Fruit fly (Drosophila melanogaster) whole organism, embryonic: ENCODE measurements around the gene CG43678.

Experiments used
- Antp ChIP-seq: fragments of 200-800 bp; sonication (Bioruptor generic); optimal IDR thresholded peaks from 3 replicates; lab custom pipeline; 2016; ENCODE audit warnings: missing biosample characterization, missing genetic modification characterization
- Atf3 ChIP-seq: fragments of 200-800 bp; sonication (Bioruptor generic); optimal IDR thresholded peaks from 3 replicates; lab custom pipeline; 2016; ENCODE audit warnings: missing biosample characterization, missing genetic modification characterization
- B-H2 ChIP-seq: fragments of 200-800 bp; sonication (Bioruptor generic); optimal IDR thresholded peaks from 2 replicates; lab custom pipeline; 2018; ENCODE audit warnings: missing biosample characterization, mild to moderate bottlenecking, missing genetic modification characterization
- C15 ChIP-seq: fragments of 200-800 bp; sonication (Bioruptor generic); IDR thresholded peaks from 3 replicates; pipeline ENCODE4 v1.3.6; 2022; ENCODE audit warnings: missing biosample characterization, missing genetic modification characterization
- CG12391 ChIP-seq: fragments of 200-800 bp; sonication (Bioruptor generic); optimal IDR thresholded peaks from 3 replicates; lab custom pipeline; 2018; ENCODE audit warnings: missing biosample characterization, mild to moderate bottlenecking, missing genetic modification characterization, moderate library complexity
- CG13424 ChIP-seq: fragments of 200-800 bp; sonication (Bioruptor generic); optimal IDR thresholded peaks from 2 replicates; lab custom pipeline; 2019; ENCODE audit warnings: missing biosample characterization, mild to moderate bottlenecking, missing genetic modification characterization, moderate library complexity
- CG15269 ChIP-seq: fragments of 200-800 bp; sonication (Bioruptor generic); optimal IDR thresholded peaks from 2 replicates; lab custom pipeline; 2018; ENCODE audit warnings: missing biosample characterization, mild to moderate bottlenecking, missing genetic modification characterization, moderate library complexity
- CG17186 ChIP-seq: fragments of 200-800 bp; sonication (Bioruptor generic); optimal IDR thresholded peaks from 3 replicates; lab custom pipeline; 2017; ENCODE audit warnings: missing biosample characterization, missing genetic modification reagents, missing genetic modification characterization
- CG17385 ChIP-seq: fragments of 200-800 bp; sonication (Bioruptor generic); optimal IDR thresholded peaks from 3 replicates; lab custom pipeline; 2018; ENCODE audit warnings: missing biosample characterization, mild to moderate bottlenecking, missing genetic modification characterization
- CG18262 ChIP-seq: fragments of 200-800 bp; optimal IDR thresholded peaks from 3 replicates; lab custom pipeline; 2019; ENCODE audit warnings: missing biosample characterization, mild to moderate bottlenecking, missing genetic modification characterization, moderate library complexity
- CG2678 ChIP-seq: fragments of 200-800 bp; sonication (Bioruptor generic); optimal IDR thresholded peaks from 3 replicates; lab custom pipeline; 2019; ENCODE audit warnings: missing biosample characterization, mild to moderate bottlenecking, missing genetic modification characterization, moderate library complexity
- CG32532 ChIP-seq: fragments of 200-800 bp; sonication (Bioruptor generic); IDR thresholded peaks from 2 replicates; pipeline ENCODE4 v1.3.6; 2022; ENCODE audit warnings: missing biosample characterization, missing genetic modification characterization
- CG3407 ChIP-seq: fragments of 200-800 bp; sonication (Bioruptor generic); optimal IDR thresholded peaks from 2 replicates; lab custom pipeline; 2018; ENCODE audit warnings: missing biosample characterization, mild to moderate bottlenecking, missing genetic modification characterization
- CG3847 ChIP-seq: fragments of 200-800 bp; sonication (Bioruptor generic); IDR thresholded peaks from 2 replicates; pipeline ENCODE4 v1.3.6; 2022; ENCODE audit warnings: missing biosample characterization, missing genetic modification characterization
- CG7271 ChIP-seq: fragments of 200-800 bp; sonication (Bioruptor generic); optimal IDR thresholded peaks from 2 replicates; lab custom pipeline; 2018; ENCODE audit warnings: missing biosample characterization, mild to moderate bottlenecking, missing genetic modification characterization, moderate library complexity
- CG7839 ChIP-seq: fragments of 200-800 bp; sonication (Bioruptor generic); optimal IDR thresholded peaks from 3 replicates; lab custom pipeline; 2018; ENCODE audit warnings: missing biosample characterization, mild to moderate bottlenecking, missing genetic modification characterization, moderate library complexity
- CG7987 ChIP-seq: fragments of 200-800 bp; sonication (Bioruptor generic); optimal IDR thresholded peaks from 2 replicates; lab custom pipeline; 2018; ENCODE audit warnings: missing biosample characterization, mild to moderate bottlenecking, missing genetic modification characterization, moderate library complexity
- CG8765 ChIP-seq: fragments of 200-800 bp; sonication (Bioruptor generic); IDR thresholded peaks from 2 replicates; pipeline ENCODE4 v1.3.6; 2022; ENCODE audit warnings: missing biosample characterization, missing genetic modification characterization
- CTCF ChIP-seq: fragments of 200-800 bp; sonication (Bioruptor generic); optimal IDR thresholded peaks from 2 replicates; lab custom pipeline; 2017; ENCODE audit warnings: missing biosample characterization, mild to moderate bottlenecking, missing genetic modification characterization, moderate library complexity
- CoRest ChIP-seq: fragments of 200-800 bp; sonication (Bioruptor generic); optimal IDR thresholded peaks from 3 replicates; lab custom pipeline; 2018; ENCODE audit warnings: missing biosample characterization, mild to moderate bottlenecking, missing genetic modification characterization, moderate library complexity
- D19A ChIP-seq: fragments of 200-800 bp; optimal IDR thresholded peaks from 3 replicates; lab custom pipeline; 2019; ENCODE audit warnings: missing biosample characterization, mild to moderate bottlenecking, missing genetic modification characterization, moderate library complexity
- Doc2 ChIP-seq: fragments of 200-800 bp; sonication (Bioruptor generic); IDR thresholded peaks from 2 replicates; pipeline ENCODE4 v1.3.6; 2022; ENCODE audit warnings: missing biosample characterization, missing genetic modification characterization
- Fer2 ChIP-seq: fragments of 200-800 bp; sonication (Bioruptor generic); optimal IDR thresholded peaks from 2 replicates; lab custom pipeline; 2018; ENCODE audit warnings: missing biosample characterization, mild to moderate bottlenecking, missing genetic modification characterization, moderate library complexity
- Gsc ChIP-seq: fragments of 200-800 bp; sonication (Bioruptor generic); IDR thresholded peaks from 2 replicates; pipeline ENCODE4 v1.3.6; 2022; ENCODE audit warnings: missing biosample characterization, missing genetic modification characterization
- H15 ChIP-seq: fragments of 200-800 bp; sonication (Bioruptor generic); IDR thresholded peaks from 3 replicates; pipeline ENCODE4 v1.3.6; 2022; ENCODE audit warnings: missing biosample characterization, missing genetic modification characterization
- Hr39 ChIP-seq: fragments of >200 bp; optimal IDR thresholded peaks from 2 replicates; lab custom pipeline; 2017
- Hr51 ChIP-seq, 2 experiments: fragments of 200-800 bp; sonication (Bioruptor generic); optimal IDR thresholded peaks; 2 replicates in 1 of 2; 3 replicates in 1 of 2; lab custom pipeline; 2016 to 2018; ENCODE audit warnings: missing biosample characterization in 2 of 2, missing genetic modification characterization in 2 of 2, mild to moderate bottlenecking in 1 of 2, moderate library complexity in 1 of 2
- Nf-YC ChIP-seq: fragments of 200-800 bp; optimal IDR thresholded peaks from 3 replicates; lab custom pipeline; 2019; ENCODE audit warnings: missing biosample characterization, mild to moderate bottlenecking, missing genetic modification characterization, moderate library complexity
- Optix ChIP-seq: fragments of 200-800 bp; sonication (Bioruptor generic); IDR thresholded peaks from 3 replicates; pipeline ENCODE4 v1.3.6; 2022; ENCODE audit warnings: missing biosample characterization, missing genetic modification characterization
- PHDP ChIP-seq: fragments of 200-800 bp; sonication (Bioruptor generic); optimal IDR thresholded peaks from 3 replicates; lab custom pipeline; 2018; ENCODE audit warnings: missing biosample characterization, mild to moderate bottlenecking, missing genetic modification characterization, moderate library complexity
- Ptx1 ChIP-seq: fragments of 200-800 bp; sonication (Bioruptor generic); IDR thresholded peaks from 2 replicates; pipeline ENCODE4 v1.3.6; 2022; ENCODE audit warnings: missing biosample characterization, missing genetic modification characterization
- Sox102F ChIP-seq: fragments of 200-800 bp; sonication (Bioruptor generic); optimal IDR thresholded peaks from 2 replicates; lab custom pipeline; 2018; ENCODE audit warnings: missing biosample characterization, mild to moderate bottlenecking, missing genetic modification characterization, moderate library complexity
- TFAM ChIP-seq: fragments of 200-800 bp; sonication (Bioruptor generic); optimal IDR thresholded peaks from 2 replicates; lab custom pipeline; 2017; ENCODE audit warnings: missing biosample characterization, missing genetic modification characterization, inconsistent platforms
- Trl ChIP-seq, 3 experiments: fragments of >200 bp in 2 of 3; fragments of 200-800 bp in 1 of 3; sonication (Bioruptor generic) in 1 of 3; optimal IDR thresholded peaks; 2 replicates in 1 of 3; 3 replicates in 2 of 3; lab custom pipeline; 2016 to 2017; ENCODE audit warnings: missing biosample characterization in 1 of 3, missing genetic modification characterization in 1 of 3
- al ChIP-seq: fragments of 200-800 bp; sonication (Bioruptor generic); IDR thresholded peaks from 2 replicates; pipeline ENCODE4 v1.3.6; 2022; ENCODE audit warnings: missing biosample characterization, missing genetic modification characterization
- eyg ChIP-seq: fragments of 200-800 bp; sonication (Bioruptor generic); optimal IDR thresholded peaks from 3 replicates; lab custom pipeline; 2016; ENCODE audit warnings: missing biosample characterization, missing genetic modification characterization
- fru ChIP-seq: fragments of >200 bp; optimal IDR thresholded peaks from 2 replicates; lab custom pipeline; 2017
- ftz-f1 ChIP-seq: fragments of 200-800 bp; sonication (Bioruptor generic); optimal IDR thresholded peaks from 2 replicates; lab custom pipeline; 2016; ENCODE audit warnings: missing biosample characterization, missing genetic modification characterization
- gem ChIP-seq: fragments of 200-800 bp; sonication (Bioruptor generic); optimal IDR thresholded peaks from 2 replicates; lab custom pipeline; 2019; ENCODE audit warnings: missing biosample characterization, mild to moderate bottlenecking, missing genetic modification characterization, moderate library complexity
- hbn ChIP-seq: fragments of 200-800 bp; sonication (Bioruptor generic); IDR thresholded peaks from 2 replicates; pipeline ENCODE4 v1.3.6; 2022; ENCODE audit warnings: missing biosample characterization, missing genetic modification characterization; ENCODE audit not compliant: partially characterized antibody
- nom ChIP-seq: fragments of 200-800 bp; sonication (Bioruptor generic); optimal IDR thresholded peaks from 2 replicates; lab custom pipeline; 2017; ENCODE audit warnings: missing biosample characterization, missing genetic modification characterization, mild to moderate bottlenecking, moderate library complexity, missing genetic modification reagents
- oc ChIP-seq: fragments of 200-800 bp; sonication (Bioruptor generic); optimal IDR thresholded peaks from 2 replicates; lab custom pipeline; 2018; ENCODE audit warnings: missing biosample characterization, mild to moderate bottlenecking, missing genetic modification characterization, moderate library complexity
- pho ChIP-seq: fragments of 200-800 bp; sonication (Bioruptor generic); optimal IDR thresholded peaks from 2 replicates; lab custom pipeline; 2016; ENCODE audit warnings: missing biosample characterization, missing genetic modification characterization
- repo ChIP-seq: fragments of 200-800 bp; sonication (Bioruptor generic); optimal IDR thresholded peaks from 2 replicates; lab custom pipeline; 2016; ENCODE audit warnings: missing biosample characterization, missing genetic modification characterization
- salm ChIP-seq: fragments of 200-800 bp; sonication (Bioruptor generic); optimal IDR thresholded peaks from 2 replicates; lab custom pipeline; 2018; ENCODE audit warnings: missing biosample characterization, mild to moderate bottlenecking, missing genetic modification characterization
- sc ChIP-seq, 3 experiments: fragments of >200 bp in 2 of 3; fragments of 200-800 bp in 1 of 3; sonication (Bioruptor generic) in 1 of 3; optimal IDR thresholded peaks; 2 replicates in 2 of 3; 3 replicates in 1 of 3; lab custom pipeline; 2017; ENCODE audit warnings: mild to moderate bottlenecking in 1 of 3, missing biosample characterization in 1 of 3, missing genetic modification characterization in 1 of 3, missing genetic modification reagents in 1 of 3
- sd ChIP-seq: fragments of 200-800 bp; sonication (Bioruptor generic); optimal IDR thresholded peaks from 3 replicates; lab custom pipeline; 2018; ENCODE audit warnings: missing biosample characterization, mild to moderate bottlenecking, missing genetic modification characterization, moderate library complexity
- slp2 ChIP-seq: fragments of 200-800 bp; sonication (Bioruptor generic); optimal IDR thresholded peaks from 2 replicates; lab custom pipeline; 2016; ENCODE audit warnings: missing biosample characterization, missing genetic modification characterization
- tup ChIP-seq: fragments of 200-800 bp; sonication (Bioruptor generic); optimal IDR thresholded peaks from 2 replicates; lab custom pipeline; 2016; ENCODE audit warnings: missing biosample characterization, mild to moderate bottlenecking, missing genetic modification characterization, moderate library complexity
- twi ChIP-seq: fragments of 200-800 bp; optimal IDR thresholded peaks from 2 replicates; lab custom pipeline; 2019; ENCODE audit warnings: missing biosample characterization, mild to moderate bottlenecking, missing genetic modification characterization, moderate library complexity
- tx ChIP-seq: fragments of 200-800 bp; sonication (Bioruptor generic); optimal IDR thresholded peaks from 2 replicates; lab custom pipeline; 2016; ENCODE audit warnings: missing biosample characterization, missing genetic modification characterization

CG43678 gene

dm6 chr3L:15089083-15089704 lies 39.9 kb upstream of the CG43678 start (continued):
- TF ChIP-seq twi (tag; lab: Kevin White, UChicago) = no peak
- TF ChIP-seq CG2678 = peak; percentile 60
- no peak for TF ChIP-seq Ptx1
- TF ChIP-seq CG13424 = peak; percentile 56
- no peak for TF ChIP-seq eyg
- TF ChIP-seq tup (GFP tag; lab: Kevin White, UChicago) = no peak
- TF ChIP-seq Gsc (GFP tag; lab: Robert Waterston, UW) = no peak
- peak; percentile 57 for TF ChIP-seq CG18262 (tag; lab: Kevin White, UChicago)
- peak; percentile 23 for TF ChIP-seq Nf-YC (tag; lab: Kevin White, UChicago)
- no peak for TF ChIP-seq CG7271 (tag; lab: Kevin White, UChicago)
- TF ChIP-seq CoRest (tag; lab: Kevin White, UChicago) = peak; percentile 24
- no peak for TF ChIP-seq fru (lab: Kevin White, UChicago)
- TF ChIP-seq CG12391 = peak; percentile 55
- peak; percentile 62 for TF ChIP-seq gem
- TF ChIP-seq Atf3 (GFP tag; lab: Kevin White, UChicago) = no peak
- peak; percentile 56 for TF ChIP-seq CG15269 (tag; lab: Kevin White, UChicago)
- TF ChIP-seq nom (GFP tag; lab: Kevin White, UChicago) = no peak
- no peak for TF ChIP-seq CG7987 (GFP tag; lab: Kevin White, UChicago)
- TF ChIP-seq PHDP (tag; lab: Kevin White, UChicago) = peak; percentile 53
- no peak for TF ChIP-seq C15 (GFP tag; lab: Robert Waterston, UW)
- no peak for TF ChIP-seq B-H2 (GFP tag; lab: Kevin White, UChicago)
- no peak for TF ChIP-seq sc (optimal IDR thresholded peaks at IDR 0.05; lab: Kevin White, UChicago)
- TF ChIP-seq sc (GFP tag; optimal IDR thresholded peaks at IDR 0.05; lab: Kevin White, UChicago) = no peak
- no peak for TF ChIP-seq repo (GFP tag; lab: Kevin White, UChicago)
- TF ChIP-seq slp2 (GFP tag; lab: Kevin White, UChicago) = no peak
- no peak for TF ChIP-seq pho (GFP tag; lab: Kevin White, UChicago)
- TF ChIP-seq CG32532 (GFP tag; lab: Robert Waterston, UW) = no peak
- no peak for TF ChIP-seq CG3847 (GFP tag; lab: Robert Waterston, UW)
- TF ChIP-seq Antp (GFP tag; lab: Kevin White, UChicago) = no peak
- no peak for TF ChIP-seq Fer2 (tag; lab: Kevin White, UChicago)
- peak; percentile 32 for TF ChIP-seq D19A (tag; lab: Kevin White, UChicago)
- TF ChIP-seq al (GFP tag; lab: Robert Waterston, UW) = no peak
- no peak for TF ChIP-seq oc (tag; lab: Kevin White, UChicago)
- no peak for TF ChIP-seq salm (tag; lab: Kevin White, UChicago)
- TF ChIP-seq CG17186 (GFP tag; lab: Kevin White, UChicago) = no peak
- peak; percentile 10 for TF ChIP-seq CG17385 (GFP tag; lab: Kevin White, UChicago)
- TF ChIP-seq TFAM (GFP tag; lab: Kevin White, UChicago) = no peak
- no peak for TF ChIP-seq H15 (GFP tag; lab: Robert Waterston, UW)
- TF ChIP-seq ftz-f1 (GFP tag; lab: Kevin White, UChicago) = no peak
- TF ChIP-seq CG8765 (GFP tag; lab: Robert Waterston, UW) = no peak
- TF ChIP-seq CG3407 (GFP tag; lab: Kevin White, UChicago) = no peak
- no peak for TF ChIP-seq Hr39 (lab: Kevin White, UChicago)
- TF ChIP-seq Doc2 = no peak
- TF ChIP-seq CTCF = no peak
- peak; percentile 46 for TF ChIP-seq Sox102F (GFP tag; lab: Kevin White, UChicago)
- TF ChIP-seq tx (GFP tag; lab: Kevin White, UChicago) = no peak
- TF ChIP-seq hbn (GFP tag; lab: Robert Waterston, UW) = no peak
- TF ChIP-seq CG7839 (tag; lab: Kevin White, UChicago) = peak; percentile 57
- peak; percentile 14 for TF ChIP-seq sd
- TF ChIP-seq Optix (GFP tag; lab: Robert Waterston, UW) = no peak
- TF ChIP-seq Trl (optimal IDR thresholded peaks at IDR 0.05; lab: Kevin White, UChicago) = no peak
- TF ChIP-seq Trl (GFP tag; optimal IDR thresholded peaks at IDR 0.05; lab: Kevin White, UChicago) = no peak
- peak in 1 of 2 experiments; percentile 65 for TF ChIP-seq Hr51 (GFP tag; optimal IDR thresholded peaks at IDR 0.05; lab: Kevin White, UChicago)
